Worm (Caenorhabditis elegans): Measurements from ENCODE around the gene fbxb-64.

- TF ChIP-seq let-607 (tag; optimal IDR thresholded peaks at IDR 0.05) (no peak), dox-1 (GFP tag; IDR thresholded peaks at IDR 0.05) (no peak), akir-1 (GFP tag; optimal IDR thresholded peaks at IDR 0.05) (no peak), die-1 (tag; optimal IDR thresholded peaks at IDR 0.05) (no peak), lin-35 (GFP tag; optimal IDR thresholded peaks at IDR 0.05) (no peak), snpc-4 (GFP tag; optimal IDR thresholded peaks at IDR 0.05) (no peak), snpc-4 (tag; optimal IDR thresholded peaks at IDR 0.05) (no peak), unc-130 (GFP tag; optimal IDR thresholded peaks at IDR 0.05) (no peak), pha-4 (tag; optimal IDR thresholded peaks at IDR 0.05) (no peak), madf-8 (GFP tag; conservative IDR thresholded peaks at IDR 0.05) (no peak), nhr-90 (tag; optimal IDR thresholded peaks at IDR 0.05) (no peak), Y95B8A.8 (GFP tag; IDR thresholded peaks at IDR 0.05) (no peak), ztf-28 (GFP tag; IDR thresholded peaks at IDR 0.05) (no peak), ztf-6 (GFP tag; IDR thresholded peaks at IDR 0.05) (no peak)
Observed at ce11 chrV:19303589-19304174, 9.4 kb upstream of the fbxb-64 start, which contains the start of the genes fbxb-63 and fbxb-61.

Measured in whole organism, young adult.